Fruit fly (Drosophila melanogaster) whole organism, embryonic: ENCODE data around the gene L2HGDH.

Experiments
- BEAF-32 ChIP-seq: fragments of 200-800 bp; sonication (Bioruptor generic); optimal IDR thresholded peaks from 3 replicates; lab custom pipeline; 2017; ENCODE audit warnings: missing biosample characterization, missing genetic modification characterization, mild to moderate bottlenecking, moderate library complexity, missing genetic modification reagents
- CG10431 ChIP-seq: fragments of 200-800 bp; sonication (Bioruptor generic); optimal IDR thresholded peaks from 3 replicates; lab custom pipeline; 2018; ENCODE audit warnings: missing biosample characterization, mild to moderate bottlenecking, missing genetic modification characterization
- CG12104 ChIP-seq: fragments of 200-800 bp; sonication (Bioruptor generic); optimal IDR thresholded peaks from 3 replicates; lab custom pipeline; 2016; ENCODE audit warnings: missing biosample characterization, missing genetic modification characterization
- CG12299 ChIP-seq: fragments of 200-800 bp; sonication (Bioruptor generic); optimal IDR thresholded peaks from 2 replicates; lab custom pipeline; 2018; ENCODE audit warnings: missing biosample characterization, mild to moderate bottlenecking, missing genetic modification characterization
- CG14710 ChIP-seq: fragments of 200-800 bp; sonication (Bioruptor generic); optimal IDR thresholded peaks from 3 replicates; lab custom pipeline; 2019; ENCODE audit warnings: missing biosample characterization, mild to moderate bottlenecking, missing genetic modification characterization, moderate library complexity
- CG16813 ChIP-seq: fragments of 200-800 bp; sonication (Bioruptor generic); IDR thresholded peaks from 3 replicates; pipeline ENCODE4 v1.3.6; 2022; ENCODE audit warnings: missing biosample characterization, missing genetic modification characterization; ENCODE audit not compliant: partially characterized antibody
- CG17568 ChIP-seq: fragments of 200-800 bp; sonication (Bioruptor generic); optimal IDR thresholded peaks from 2 replicates; lab custom pipeline; 2018; ENCODE audit warnings: missing biosample characterization, mild to moderate bottlenecking, missing genetic modification characterization, moderate library complexity
- CG31224 ChIP-seq: fragments of 200-800 bp; sonication (Bioruptor generic); IDR thresholded peaks from 2 replicates; pipeline ENCODE4 v1.3.6; 2022; ENCODE audit warnings: missing biosample characterization, missing genetic modification characterization
- CG31365 ChIP-seq: fragments of 200-800 bp; sonication (Bioruptor generic); optimal IDR thresholded peaks from 2 replicates; lab custom pipeline; 2018; ENCODE audit warnings: missing biosample characterization, mild to moderate bottlenecking, missing genetic modification characterization
- CG3838 ChIP-seq: fragments of 200-800 bp; sonication (Bioruptor generic); optimal IDR thresholded peaks from 3 replicates; lab custom pipeline; 2016; ENCODE audit warnings: missing biosample characterization, missing genetic modification characterization
- CG4328 ChIP-seq: fragments of 200-800 bp; sonication (Bioruptor generic); optimal IDR thresholded peaks from 3 replicates; lab custom pipeline; 2017; ENCODE audit warnings: missing biosample characterization, missing genetic modification reagents, missing genetic modification characterization
- CG6175 ChIP-seq: fragments of 200-800 bp; sonication (Bioruptor generic); IDR thresholded peaks from 3 replicates; pipeline ENCODE4 v1.3.6; 2022; ENCODE audit warnings: missing biosample characterization, missing genetic modification characterization
- CG6683 ChIP-seq: fragments of 200-800 bp; sonication (Bioruptor generic); optimal IDR thresholded peaks from 2 replicates; lab custom pipeline; 2017; ENCODE audit warnings: missing biosample characterization, mild to moderate bottlenecking, missing genetic modification characterization, missing genetic modification reagents
- CG7271 ChIP-seq: fragments of 200-800 bp; sonication (Bioruptor generic); optimal IDR thresholded peaks from 2 replicates; lab custom pipeline; 2018; ENCODE audit warnings: missing biosample characterization, mild to moderate bottlenecking, missing genetic modification characterization, moderate library complexity
- CG7786 ChIP-seq: fragments of 200-800 bp; sonication (Bioruptor generic); optimal IDR thresholded peaks from 2 replicates; lab custom pipeline; 2016; ENCODE audit warnings: missing biosample characterization, missing genetic modification characterization
- CG7928 ChIP-seq: fragments of 200-800 bp; sonication (Bioruptor generic); optimal IDR thresholded peaks from 2 replicates; lab custom pipeline; 2017; ENCODE audit warnings: missing biosample characterization, mild to moderate bottlenecking, missing genetic modification characterization
- CG8359 ChIP-seq: fragments of 200-800 bp; sonication (Bioruptor generic); optimal IDR thresholded peaks from 2 replicates; lab custom pipeline; 2017; ENCODE audit warnings: missing biosample characterization, mild to moderate bottlenecking, missing genetic modification characterization, borderline replicate concordance
- CG9437 ChIP-seq: fragments of 200-800 bp; sonication (Bioruptor generic); optimal IDR thresholded peaks from 2 replicates; lab custom pipeline; 2018; ENCODE audit warnings: missing biosample characterization, mild to moderate bottlenecking, missing genetic modification characterization
- CG9727 ChIP-seq: fragments of 200-800 bp; sonication (Bioruptor generic); optimal IDR thresholded peaks from 3 replicates; lab custom pipeline; 2017; ENCODE audit warnings: missing biosample characterization, mild to moderate bottlenecking, missing genetic modification characterization
- Dad ChIP-seq: fragments of 200-800 bp; sonication (Bioruptor generic); optimal IDR thresholded peaks from 3 replicates; lab custom pipeline; 2016; ENCODE audit warnings: missing biosample characterization, missing genetic modification characterization
- Deaf1 ChIP-seq: fragments of 200-800 bp; optimal IDR thresholded peaks from 3 replicates; lab custom pipeline; 2019; ENCODE audit warnings: missing biosample characterization, mild to moderate bottlenecking, missing genetic modification characterization, moderate library complexity
- Dref ChIP-seq: fragments of 200-800 bp; sonication (Bioruptor generic); IDR thresholded peaks from 2 replicates; pipeline ENCODE4 v1.3.6; 2022; ENCODE audit warnings: missing biosample characterization, missing genetic modification characterization
- Drgx ChIP-seq: fragments of 200-800 bp; sonication (Bioruptor generic); IDR thresholded peaks from 2 replicates; pipeline ENCODE4 v1.3.6; 2022; ENCODE audit warnings: missing biosample characterization, missing genetic modification characterization
- HLH3B ChIP-seq: fragments of 200-800 bp; sonication (Bioruptor generic); IDR thresholded peaks from 2 replicates; pipeline ENCODE4 v1.3.6; 2022; ENCODE audit warnings: missing biosample characterization, missing genetic modification characterization
- Hr39 ChIP-seq: fragments of >200 bp; optimal IDR thresholded peaks from 2 replicates; lab custom pipeline; 2017
- Lhr ChIP-seq: fragments of 200-800 bp; sonication (Bioruptor generic); optimal IDR thresholded peaks from 3 replicates; lab custom pipeline; 2017; ENCODE audit warnings: mild to moderate bottlenecking, missing biosample characterization, missing genetic modification reagents, missing genetic modification characterization
- Lpt ChIP-seq: fragments of >200 bp; optimal IDR thresholded peaks from 2 replicates; lab custom pipeline; 2018; ENCODE audit warnings: missing biosample characterization, missing genetic modification characterization
- Max ChIP-seq: fragments of 200-800 bp; sonication (Bioruptor generic); optimal IDR thresholded peaks from 2 replicates; lab custom pipeline; 2016; ENCODE audit warnings: missing biosample characterization, mild to moderate bottlenecking, missing genetic modification characterization
- Med ChIP-seq: fragments of 200-800 bp; sonication (Bioruptor generic); peaks from one replicate; lab custom pipeline; 2016; ENCODE audit warnings: missing biosample characterization, missing genetic modification characterization, mild to moderate bottlenecking, inconsistent platforms, moderate library complexity
- Mrtf ChIP-seq: fragments of 200-800 bp; sonication (Bioruptor generic); IDR thresholded peaks from 3 replicates; pipeline ENCODE4 v1.3.6; 2022; ENCODE audit warnings: missing biosample characterization, missing genetic modification characterization
- Nf-YA ChIP-seq: fragments of 200-800 bp; sonication (Bioruptor generic); IDR thresholded peaks from 2 replicates; pipeline ENCODE4 v1.3.6; 2022; ENCODE audit warnings: missing biosample characterization, missing genetic modification characterization
- PHDP ChIP-seq: fragments of 200-800 bp; sonication (Bioruptor generic); optimal IDR thresholded peaks from 3 replicates; lab custom pipeline; 2018; ENCODE audit warnings: missing biosample characterization, mild to moderate bottlenecking, missing genetic modification characterization, moderate library complexity
- Rfx ChIP-seq: fragments of 200-800 bp; sonication (Bioruptor generic); IDR thresholded peaks from 2 replicates; pipeline ENCODE4 v1.3.6; 2022; ENCODE audit warnings: missing biosample characterization, missing genetic modification characterization
- Sry-δ ChIP-seq: fragments of 200-800 bp; sonication (Bioruptor generic); optimal IDR thresholded peaks from 2 replicates; lab custom pipeline; 2016; ENCODE audit warnings: missing biosample characterization, missing genetic modification characterization
- Stat92E ChIP-seq, 3 experiments: fragments of >200 bp in 2 of 3; fragments of 200-800 bp in 1 of 3; sonication (Bioruptor generic) in 1 of 3; optimal IDR thresholded peaks; 2 replicates each; lab custom pipeline; 2017 to 2019; ENCODE audit warnings: missing biosample characterization in 3 of 3, missing genetic modification characterization in 3 of 3, mild to moderate bottlenecking in 1 of 3, moderate library complexity in 1 of 3
- ato ChIP-seq: fragments of 200-800 bp; sonication (Bioruptor generic); IDR thresholded peaks from 2 replicates; pipeline ENCODE4 v1.3.6; 2022; ENCODE audit warnings: missing biosample characterization, missing genetic modification characterization; ENCODE audit not compliant: partially characterized antibody
- bbx ChIP-seq: fragments of 200-800 bp; sonication (Bioruptor generic); IDR thresholded peaks from 2 replicates; pipeline ENCODE4 v1.3.6; 2022; ENCODE audit warnings: missing biosample characterization, missing genetic modification characterization; ENCODE audit not compliant: partially characterized antibody
- fd64A ChIP-seq: fragments of 200-800 bp; sonication (Bioruptor generic); optimal IDR thresholded peaks from 3 replicates; lab custom pipeline; 2018; ENCODE audit warnings: missing biosample characterization, mild to moderate bottlenecking, missing genetic modification characterization
- ftz-f1 ChIP-seq: fragments of 200-800 bp; sonication (Bioruptor generic); optimal IDR thresholded peaks from 2 replicates; lab custom pipeline; 2016; ENCODE audit warnings: missing biosample characterization, missing genetic modification characterization
- gce ChIP-seq: fragments of 200-800 bp; sonication (Bioruptor generic); IDR thresholded peaks from 3 replicates; pipeline ENCODE4 v1.3.6; 2022; ENCODE audit warnings: missing biosample characterization, missing genetic modification characterization
- gsb ChIP-seq: fragments of 200-800 bp; sonication (Bioruptor generic); IDR thresholded peaks from 2 replicates; pipeline ENCODE4 v1.3.6; 2022; ENCODE audit warnings: missing biosample characterization, missing genetic modification characterization
- gt ChIP-seq: fragments of 200-800 bp; sonication (Bioruptor generic); IDR thresholded peaks from 2 replicates; pipeline ENCODE4 v1.3.6; 2022; ENCODE audit warnings: missing biosample characterization, missing genetic modification characterization
- inv ChIP-seq: fragments of 200-800 bp; sonication (Bioruptor generic); IDR thresholded peaks from 2 replicates; pipeline ENCODE4 v1.3.6; 2022; ENCODE audit warnings: missing biosample characterization, missing genetic modification characterization; ENCODE audit not compliant: partially characterized antibody
- kni ChIP-seq: fragments of 200-800 bp; sonication (Bioruptor generic); optimal IDR thresholded peaks from 3 replicates; lab custom pipeline; 2017; ENCODE audit warnings: mild to moderate bottlenecking, missing biosample characterization, missing genetic modification reagents, missing genetic modification characterization
- nmo ChIP-seq: fragments of 200-800 bp; sonication (Bioruptor generic); optimal IDR thresholded peaks from 2 replicates; lab custom pipeline; 2018; ENCODE audit warnings: missing biosample characterization, mild to moderate bottlenecking, missing genetic modification characterization, moderate library complexity
- oc ChIP-seq: fragments of 200-800 bp; sonication (Bioruptor generic); optimal IDR thresholded peaks from 2 replicates; lab custom pipeline; 2018; ENCODE audit warnings: missing biosample characterization, mild to moderate bottlenecking, missing genetic modification characterization, moderate library complexity
- onecut ChIP-seq: fragments of 200-800 bp; sonication (Bioruptor generic); IDR thresholded peaks from 2 replicates; pipeline ENCODE4 v1.3.6; 2022; ENCODE audit warnings: missing biosample characterization, missing genetic modification characterization
- salm ChIP-seq: fragments of 200-800 bp; sonication (Bioruptor generic); optimal IDR thresholded peaks from 2 replicates; lab custom pipeline; 2018; ENCODE audit warnings: missing biosample characterization, mild to moderate bottlenecking, missing genetic modification characterization
- sens ChIP-seq: fragments of 200-800 bp; sonication (Bioruptor generic); peaks from one replicate; lab custom pipeline; 2016; ENCODE audit warnings: missing biosample characterization, missing genetic modification characterization
- slou ChIP-seq: fragments of 200-800 bp; sonication (Bioruptor generic); optimal IDR thresholded peaks from 3 replicates; lab custom pipeline; 2016; ENCODE audit warnings: missing biosample characterization, missing genetic modification characterization
- sna ChIP-seq: fragments of 200-800 bp; sonication (Bioruptor generic); IDR thresholded peaks from 2 replicates; pipeline ENCODE4 v1.3.6; 2022; ENCODE audit warnings: missing biosample characterization, missing genetic modification characterization; ENCODE audit not compliant: partially characterized antibody

The L2HGDH gene

dm6 chr2L:18947515-18947998, 26.7 kb downstream of the L2HGDH start:
- TF ChIP-seq gt (no peak), Rfx (GFP tag; lab: Robert Waterston, UW) (no peak), CG7928 (GFP tag; lab: Kevin White, UChicago) (no peak), CG31365 (tag; lab: Kevin White, UChicago) (no peak), CG4328 (GFP tag; lab: Kevin White, UChicago) (no peak), slou (GFP tag; lab: Kevin White, UChicago) (no peak), ato (0 out of 2 replicates have a peak, but pooled peaks have one; percentile 26), salm (tag; lab: Kevin White, UChicago) (no peak), Deaf1 (tag; lab: Kevin White, UChicago) (peak; percentile 33), Mrtf (GFP tag; lab: Robert Waterston, UW) (no peak), CG7786 (GFP tag; lab: Kevin White, UChicago) (no peak), CG14710 (tag; lab: Kevin White, UChicago) (no peak), CG3838 (GFP tag; lab: Kevin White, UChicago) (peak; percentile 92), CG17568 (no peak), oc (tag; lab: Kevin White, UChicago) (no peak), CG10431 (GFP tag; lab: Kevin White, UChicago) (no peak), Sry-δ (GFP tag; lab: Kevin White, UChicago) (no peak), HLH3B (GFP tag; lab: Robert Waterston, UW) (no peak), fd64A (GFP tag; lab: Kevin White, UChicago) (no peak), CG12299 (no peak), CG9727 (GFP tag; lab: Kevin White, UChicago) (no peak), sens (peak; percentile 61), Lpt (GFP tag; lab: Kevin White, UChicago) (no peak), kni (GFP tag; lab: Kevin White, UChicago) (peak; percentile 100), Max (GFP tag; lab: Kevin White, UChicago) (no peak), gce (GFP tag; lab: Robert Waterston, UW) (no peak), ftz-f1 (GFP tag; lab: Kevin White, UChicago) (no peak), onecut (GFP tag; lab: Robert Waterston, UW) (no peak), sna (GFP tag; lab: Robert Waterston, UW) (peak; percentile 64), bbx (GFP tag; lab: Robert Waterston, UW) (peak; percentile 33; the same call in 1 of the 2 replicates), CG8359 (no peak), Hr39 (lab: Kevin White, UChicago) (no peak), Dref (0 out of 2 replicates have a peak, but pooled peaks have one; percentile 23), BEAF-32 (GFP tag; lab: Kevin White, UChicago) (no peak), CG31224 (GFP tag; lab: Robert Waterston, UW) (peak; percentile 97), CG6175 (GFP tag; lab: Robert Waterston, UW) (peak; percentile 88), Lhr (GFP tag; lab: Kevin White, UChicago) (peak; percentile 65), PHDP (tag; lab: Kevin White, UChicago) (no peak), Dad (GFP tag; lab: Kevin White, UChicago) (no peak), inv (GFP tag; lab: Robert Waterston, UW) (peak; percentile 34; the same call in 1 of the 2 replicates), CG6683 (no peak), gsb (GFP tag; lab: Robert Waterston, UW) (no peak), CG16813 (peak; percentile 38; the same call in 1 of the 3 replicates), Stat92E (GFP tag; optimal IDR thresholded peaks at IDR 0.05; lab: Kevin White, UChicago) (peak in 1 of 3 experiments; percentile 46), Drgx (GFP tag; lab: Robert Waterston, UW) (no peak), Med (GFP tag; lab: Kevin White, UChicago) (peak; percentile 37), Nf-YA (GFP tag; lab: Robert Waterston, UW) (no peak), CG9437 (no peak), nmo (GFP tag; lab: Kevin White, UChicago) (no peak), CG7271 (tag; lab: Kevin White, UChicago) (no peak), CG12104 (GFP tag; lab: Kevin White, UChicago) (no peak)
